Fruit fly (Drosophila melanogaster) whole organism, wandering third instar larva: ENCODE data around the gene CG3902.
A peak's percentile ranks its signal among the peaks of the same experiment; 100 is the strongest.

ENCODE experiments used
- CG32264 ChIP-seq: fragments of 200-800 bp; sonication (Bioruptor generic); optimal IDR thresholded peaks from 2 replicates; lab custom pipeline; 2016; ENCODE audit warnings: missing biosample characterization, missing genetic modification characterization
- CrebA ChIP-seq: fragments of 200-800 bp; sonication (Bioruptor generic); optimal IDR thresholded peaks from 2 replicates; lab custom pipeline; 2016; ENCODE audit warnings: missing biosample characterization, mild to moderate bottlenecking, missing genetic modification characterization, borderline replicate concordance
- Dfd ChIP-seq: fragments of >200 bp; optimal IDR thresholded peaks from 2 replicates; lab custom pipeline; 2017; ENCODE audit warnings: missing biosample characterization, missing genetic modification characterization
- Dif ChIP-seq: fragments of 200-275, 200-300 bp; sonication (Bioruptor generic); optimal IDR thresholded peaks from 2 replicates; lab custom pipeline; 2018; ENCODE audit warnings: missing biosample characterization, missing genetic modification characterization; ENCODE audit not compliant: partially characterized antibody
- GATAd ChIP-seq: sonication (Bioruptor generic); optimal IDR thresholded peaks from 2 replicates; lab custom pipeline; 2016; ENCODE audit warnings: missing biosample characterization, missing genetic modification characterization
- HLH106 ChIP-seq: fragments of 200-800 bp; optimal IDR thresholded peaks from 3 replicates; lab custom pipeline; 2019; ENCODE audit warnings: missing biosample characterization, mild to moderate bottlenecking, missing genetic modification characterization, moderate library complexity
- Hnf4 ChIP-seq: fragments of 200-800 bp; sonication (Bioruptor generic); optimal IDR thresholded peaks from 2 replicates; lab custom pipeline; 2016; ENCODE audit warnings: missing biosample characterization, mild to moderate bottlenecking, missing genetic modification characterization
- Hr78 ChIP-seq: fragments of >200 bp; optimal IDR thresholded peaks from 2 replicates; lab custom pipeline; 2017; ENCODE audit warnings: missing biosample characterization, missing genetic modification characterization
- Mio ChIP-seq: sonication (Bioruptor generic); optimal IDR thresholded peaks from 2 replicates; lab custom pipeline; 2016; ENCODE audit warnings: missing biosample characterization, missing genetic modification characterization
- Myc ChIP-seq: fragments of >200 bp; optimal IDR thresholded peaks from 2 replicates; lab custom pipeline; 2017
- N ChIP-seq: fragments of >200 bp; optimal IDR thresholded peaks from 2 replicates; lab custom pipeline; 2018; ENCODE audit warnings: missing biosample characterization, missing external identifiers, missing genetic modification characterization
- OdsH ChIP-seq: fragments of 200-800 bp; sonication (Bioruptor generic); optimal IDR thresholded peaks from 2 replicates; lab custom pipeline; 2016; ENCODE audit warnings: missing biosample characterization, mild to moderate bottlenecking, missing genetic modification characterization
- Rel ChIP-seq, 2 experiments: fragments of 200-800 bp; sonication (Bioruptor generic) in 1 of 2; optimal IDR thresholded peaks; 2 replicates in 1 of 2; 3 replicates in 1 of 2; lab custom pipeline; 2016 to 2019; ENCODE audit warnings: mild to moderate bottlenecking in 2 of 2, missing biosample characterization in 2 of 2, missing genetic modification characterization in 2 of 2, moderate library complexity in 1 of 2
- Sp1 ChIP-seq: fragments of 200-800 bp; sonication (Bioruptor generic); optimal IDR thresholded peaks from 3 replicates; lab custom pipeline; 2019; ENCODE audit warnings: missing biosample characterization, mild to moderate bottlenecking, missing genetic modification characterization, moderate library complexity
- Vsx2 ChIP-seq: fragments of 200-300, 225-300 bp; sonication (Bioruptor generic); optimal IDR thresholded peaks from 2 replicates; lab custom pipeline; 2018; ENCODE audit warnings: missing biosample characterization, missing genetic modification characterization; ENCODE audit not compliant: partially characterized antibody
- br ChIP-seq: fragments of 200-800 bp; sonication (Bioruptor generic); optimal IDR thresholded peaks from 2 replicates; lab custom pipeline; 2016; ENCODE audit warnings: missing biosample characterization, missing genetic modification characterization
- brk ChIP-seq: fragments of 200-800 bp; sonication (Bioruptor generic); optimal IDR thresholded peaks from 2 replicates; lab custom pipeline; 2016; ENCODE audit warnings: missing biosample characterization, mild to moderate bottlenecking, missing genetic modification characterization
- dl ChIP-seq, 2 experiments: fragments of 175-275, 200-275 bp in 1 of 2; fragments of 200-275 bp in 1 of 2; sonication (Bioruptor generic); optimal IDR thresholded peaks; lab custom pipeline; 2018; ENCODE audit warnings: mild to moderate bottlenecking in 2 of 2, missing biosample characterization in 2 of 2, missing genetic modification characterization in 2 of 2, moderate library complexity in 2 of 2; ENCODE audit not compliant: partially characterized antibody in 2 of 2, insufficient read depth in 1 of 2
- dsf ChIP-seq: sonication (Bioruptor generic); optimal IDR thresholded peaks from 2 replicates; lab custom pipeline; 2016; ENCODE audit warnings: missing biosample characterization, missing genetic modification characterization, borderline replicate concordance
- ey ChIP-seq: fragments of 200-800 bp; sonication (Bioruptor generic); optimal IDR thresholded peaks from 2 replicates; lab custom pipeline; 2016; ENCODE audit warnings: missing biosample characterization, missing genetic modification characterization
- fru ChIP-seq: fragments of 200-800 bp; sonication (Bioruptor generic); optimal IDR thresholded peaks from 3 replicates; lab custom pipeline; 2016; ENCODE audit warnings: missing biosample characterization, mild to moderate bottlenecking, missing genetic modification characterization
- h ChIP-seq: fragments of 200-800 bp; sonication (Bioruptor generic); optimal IDR thresholded peaks from 3 replicates; lab custom pipeline; 2016; ENCODE audit warnings: missing biosample characterization, mild to moderate bottlenecking, missing genetic modification characterization
- jim ChIP-seq: fragments of 175-275, 200-325 bp; sonication (Bioruptor generic); optimal IDR thresholded peaks from 2 replicates; lab custom pipeline; 2016; ENCODE audit warnings: missing biosample characterization, mild to moderate bottlenecking, missing genetic modification characterization
- lola ChIP-seq: fragments of >200 bp; optimal IDR thresholded peaks from 2 replicates; lab custom pipeline; 2017; ENCODE audit warnings: missing biosample characterization, missing genetic modification characterization
- pan ChIP-seq: fragments of >200 bp; optimal IDR thresholded peaks from 2 replicates; lab custom pipeline; 2017
- psq ChIP-seq: fragments of 200-800 bp; sonication (Bioruptor generic); optimal IDR thresholded peaks from 3 replicates; lab custom pipeline; 2017; ENCODE audit warnings: missing biosample characterization, mild to moderate bottlenecking, missing genetic modification characterization, moderate library complexity
- sage ChIP-seq: fragments of 200-800 bp; sonication (Bioruptor generic); optimal IDR thresholded peaks from 2 replicates; lab custom pipeline; 2016; ENCODE audit warnings: missing biosample characterization, mild to moderate bottlenecking, missing genetic modification characterization
- sv ChIP-seq: fragments of 200-800 bp; sonication (Bioruptor generic); optimal IDR thresholded peaks from 3 replicates; lab custom pipeline; 2016; ENCODE audit warnings: missing biosample characterization, missing genetic modification characterization
- tai ChIP-seq: sonication (Bioruptor generic); optimal IDR thresholded peaks from 2 replicates; lab custom pipeline; 2016; ENCODE audit warnings: missing biosample characterization, missing genetic modification characterization
- woc ChIP-seq: sonication (Bioruptor generic); optimal IDR thresholded peaks from 2 replicates; lab custom pipeline; 2016; ENCODE audit warnings: missing biosample characterization, mild to moderate bottlenecking, missing genetic modification characterization

The CG3902 gene

dm6 chr3L:18865447-18866367 lies 32.4 kb downstream of the CG3902 start, which contains the start of gene CG14074:
TSS of gene CG14074 (plus strand) at chr3L:18866225.
- TF ChIP-seq brk (GFP tag; lab: Kevin White, UChicago) (peak; percentile 0), Rel (GFP tag; optimal IDR thresholded peaks at IDR 0.05; lab: Kevin White, UChicago) (no peak), Rel (tag; optimal IDR thresholded peaks at IDR 0.05; lab: Kevin White, UChicago) (peak; percentile 52), Dfd (GFP tag; lab: Kevin White, UChicago) (no peak), sage (GFP tag; lab: Kevin White, UChicago) (peak; percentile 64), woc (GFP tag; lab: Kevin White, UChicago) (peak; percentile 11)

- TF ChIP-seq woc (GFP tag; lab: Kevin White, UChicago): no peak
- no peak for TF ChIP-seq jim (GFP tag; lab: Kevin White, UChicago)
- no peak for TF ChIP-seq Hr78
- no peak for TF ChIP-seq CG32264 (GFP tag; lab: Kevin White, UChicago)
- no peak for TF ChIP-seq CrebA
- no peak for TF ChIP-seq Hnf4
- no peak for TF ChIP-seq OdsH
- TF ChIP-seq dl (GFP tag; optimal IDR thresholded peaks at IDR 0.05; lab: Kevin White, UChicago; ENCODE audit: insufficient read depth in 1 of 2, partially characterized antibody in 2 of 2): no peak
- no peak for TF ChIP-seq GATAd
- no peak for TF ChIP-seq pan (lab: Kevin White, UChicago)
- TF ChIP-seq psq: no peak
- no peak for TF ChIP-seq sv (GFP tag; lab: Kevin White, UChicago)
- no peak for TF ChIP-seq Dif (GFP tag; lab: Kevin White, UChicago)
- no peak for TF ChIP-seq dsf
- no peak for TF ChIP-seq Vsx2 (GFP tag; lab: Kevin White, UChicago)
- no peak for TF ChIP-seq HLH106 (tag; lab: Kevin White, UChicago)
- no peak for TF ChIP-seq ey (GFP tag; lab: Kevin White, UChicago)
Observed at dm6 chr3L:18863327-18863726, 34.8 kb downstream of the CG3902 start, which contains the start of gene CG6865. TSS of gene CG6865 (plus strand) at chr3L:18863647.

dm6 chr3L:18861893-18862292 lies 36.2 kb downstream of the CG3902 start:
- TF ChIP-seq dsf (no peak), Hnf4 (no peak), br (GFP tag; lab: Kevin White, UChicago) (no peak), Sp1 (GFP tag; lab: Kevin White, UChicago) (no peak), fru (GFP tag; lab: Kevin White, UChicago) (no peak), pan (lab: Kevin White, UChicago) (no peak), tai (GFP tag; lab: Kevin White, UChicago) (no peak), brk (GFP tag; lab: Kevin White, UChicago) (no peak), OdsH (no peak), N (GFP tag; lab: Kevin White, UChicago) (no peak), Myc (lab: Kevin White, UChicago) (no peak), h (no peak)
- TF ChIP-seq, all 38 proteins: peak for 0

- TF ChIP-seq HLH106 (tag; lab: Kevin White, UChicago) (no peak), lola (GFP tag; lab: Kevin White, UChicago) (no peak), fru (GFP tag; lab: Kevin White, UChicago) (no peak), Mio (no peak), h (no peak), jim (GFP tag; lab: Kevin White, UChicago) (no peak), Hnf4 (no peak), Rel (GFP tag; optimal IDR thresholded peaks at IDR 0.05; lab: Kevin White, UChicago) (no peak), Rel (tag; optimal IDR thresholded peaks at IDR 0.05; lab: Kevin White, UChicago) (no peak), Dif (GFP tag; lab: Kevin White, UChicago) (no peak), CG32264 (GFP tag; lab: Kevin White, UChicago) (no peak), Vsx2 (GFP tag; lab: Kevin White, UChicago) (no peak)
Observed at dm6 chr3L:18860467-18860866, 37.6 kb downstream of the CG3902 start.
